Fruit fly (Drosophila melanogaster) whole organism, embryonic: ENCODE data around the gene CG16985.
A peak's percentile ranks its signal among the peaks of the same experiment; 100 is the strongest.

ENCODE experiments used
- Blimp-1 ChIP-seq: fragments of 200-800 bp; sonication (Bioruptor generic); optimal IDR thresholded peaks from 3 replicates; lab custom pipeline; 2018; ENCODE audit warnings: missing biosample characterization, missing genetic modification characterization, mild to moderate bottlenecking, moderate library complexity, missing genetic modification reagents
- BtbVII ChIP-seq: fragments of 200-800 bp; sonication (Bioruptor generic); optimal IDR thresholded peaks from 3 replicates; lab custom pipeline; 2017; ENCODE audit warnings: missing biosample characterization, mild to moderate bottlenecking, missing genetic modification characterization
- CG10366 ChIP-seq: fragments of 200-800 bp; sonication (Bioruptor generic); IDR thresholded peaks from 2 replicates; pipeline ENCODE4 v1.3.6; 2022; ENCODE audit warnings: missing biosample characterization, missing genetic modification characterization
- CG12236 ChIP-seq: fragments of 200-800 bp; sonication (Bioruptor generic); optimal IDR thresholded peaks from 2 replicates; lab custom pipeline; 2016; ENCODE audit warnings: missing biosample characterization, missing genetic modification characterization
- CG12299 ChIP-seq: fragments of 200-800 bp; sonication (Bioruptor generic); optimal IDR thresholded peaks from 2 replicates; lab custom pipeline; 2018; ENCODE audit warnings: missing biosample characterization, mild to moderate bottlenecking, missing genetic modification characterization
- CG14014 ChIP-seq: fragments of 200-800 bp; sonication (Bioruptor generic); IDR thresholded peaks from 2 replicates; pipeline ENCODE4 v1.3.6; 2022; ENCODE audit warnings: missing biosample characterization, missing genetic modification characterization
- CG14860 ChIP-seq: fragments of 200-800 bp; sonication (Bioruptor generic); IDR thresholded peaks from 3 replicates; pipeline ENCODE4 v1.3.6; 2022; ENCODE audit warnings: missing biosample characterization, missing genetic modification characterization; ENCODE audit not compliant: partially characterized antibody
- CG17361 ChIP-seq: fragments of 200-800 bp; sonication (Bioruptor generic); IDR thresholded peaks from 3 replicates; pipeline ENCODE4 v1.3.6; 2022; ENCODE audit warnings: missing biosample characterization, missing genetic modification characterization
- CG1832 ChIP-seq: fragments of 200-800 bp; sonication (Bioruptor generic); optimal IDR thresholded peaks from 2 replicates; lab custom pipeline; 2017; ENCODE audit warnings: missing biosample characterization, mild to moderate bottlenecking, missing genetic modification characterization, inconsistent platforms
- CG2129 ChIP-seq: fragments of 200-800 bp; sonication (Bioruptor generic); IDR thresholded peaks from 2 replicates; pipeline ENCODE4 v1.3.6; 2022; ENCODE audit warnings: missing biosample characterization, missing genetic modification characterization; ENCODE audit not compliant: partially characterized antibody
- CG2202 ChIP-seq: fragments of 200-800 bp; sonication (Bioruptor generic); optimal IDR thresholded peaks from 2 replicates; lab custom pipeline; 2018; ENCODE audit warnings: missing biosample characterization, mild to moderate bottlenecking, missing genetic modification characterization
- CG33213 ChIP-seq: fragments of 200-800 bp; sonication (Bioruptor generic); optimal IDR thresholded peaks from 3 replicates; lab custom pipeline; 2016; ENCODE audit warnings: missing biosample characterization, missing genetic modification characterization
- CG4328 ChIP-seq: fragments of 200-800 bp; sonication (Bioruptor generic); optimal IDR thresholded peaks from 3 replicates; lab custom pipeline; 2017; ENCODE audit warnings: missing biosample characterization, missing genetic modification reagents, missing genetic modification characterization
- CG4730 ChIP-seq: fragments of 200-800 bp; sonication (Bioruptor generic); IDR thresholded peaks from 2 replicates; pipeline ENCODE4 v1.3.6; 2022; ENCODE audit warnings: missing biosample characterization, missing genetic modification characterization
- CG4854 ChIP-seq: fragments of 200-800 bp; sonication (Bioruptor generic); optimal IDR thresholded peaks from 2 replicates; lab custom pipeline; 2016; ENCODE audit warnings: missing biosample characterization, missing genetic modification characterization, inconsistent platforms
- CG5180 ChIP-seq: fragments of 200-800 bp; sonication (Bioruptor generic); optimal IDR thresholded peaks from 3 replicates; lab custom pipeline; 2017; ENCODE audit warnings: missing biosample characterization, missing genetic modification characterization, mild to moderate bottlenecking, moderate library complexity, missing genetic modification reagents
- CG6272 ChIP-seq: fragments of 200-800 bp; sonication (Bioruptor generic); IDR thresholded peaks from 2 replicates; pipeline ENCODE4 v1.3.6; 2022; ENCODE audit warnings: missing biosample characterization, missing genetic modification characterization
- CG6689 ChIP-seq: fragments of 200-800 bp; sonication (Bioruptor generic); IDR thresholded peaks from 2 replicates; pipeline ENCODE4 v1.3.6; 2022; ENCODE audit warnings: missing biosample characterization, missing genetic modification characterization
- CG6765 ChIP-seq: fragments of 200-800 bp; sonication (Bioruptor generic); optimal IDR thresholded peaks from 3 replicates; lab custom pipeline; 2017; ENCODE audit warnings: missing biosample characterization, mild to moderate bottlenecking, missing genetic modification characterization
- CG7372 ChIP-seq: fragments of 200-800 bp; sonication (Bioruptor generic); IDR thresholded peaks from 2 replicates; pipeline ENCODE4 v1.3.6; 2022; ENCODE audit warnings: missing biosample characterization, missing genetic modification characterization
- CG7786 ChIP-seq: fragments of 200-800 bp; sonication (Bioruptor generic); optimal IDR thresholded peaks from 2 replicates; lab custom pipeline; 2016; ENCODE audit warnings: missing biosample characterization, missing genetic modification characterization
- CG8089 ChIP-seq: fragments of 200-800 bp; sonication (Bioruptor generic); optimal IDR thresholded peaks from 3 replicates; lab custom pipeline; 2016; ENCODE audit warnings: missing biosample characterization, missing genetic modification characterization
- CG8281 ChIP-seq: fragments of 200-800 bp; sonication (Bioruptor generic); optimal IDR thresholded peaks from 2 replicates; lab custom pipeline; 2018; ENCODE audit warnings: missing biosample characterization, mild to moderate bottlenecking, missing genetic modification characterization, moderate library complexity
- CG8359 ChIP-seq: fragments of 200-800 bp; sonication (Bioruptor generic); optimal IDR thresholded peaks from 2 replicates; lab custom pipeline; 2017; ENCODE audit warnings: missing biosample characterization, mild to moderate bottlenecking, missing genetic modification characterization, borderline replicate concordance
- CG8388 ChIP-seq: fragments of 200-800 bp; sonication (Bioruptor generic); optimal IDR thresholded peaks from 2 replicates; lab custom pipeline; 2019; ENCODE audit warnings: missing biosample characterization, mild to moderate bottlenecking, missing genetic modification characterization, moderate library complexity
- CG8478 ChIP-seq: fragments of >200 bp; optimal IDR thresholded peaks from 2 replicates; lab custom pipeline; 2018
- CG9797 ChIP-seq: fragments of 200-800 bp; sonication (Bioruptor generic); optimal IDR thresholded peaks from 3 replicates; lab custom pipeline; 2018; ENCODE audit warnings: missing biosample characterization, mild to moderate bottlenecking, missing genetic modification characterization
- Fer2 ChIP-seq: fragments of 200-800 bp; sonication (Bioruptor generic); optimal IDR thresholded peaks from 2 replicates; lab custom pipeline; 2018; ENCODE audit warnings: missing biosample characterization, mild to moderate bottlenecking, missing genetic modification characterization, moderate library complexity
- H15 ChIP-seq: fragments of 200-800 bp; sonication (Bioruptor generic); IDR thresholded peaks from 3 replicates; pipeline ENCODE4 v1.3.6; 2022; ENCODE audit warnings: missing biosample characterization, missing genetic modification characterization
- Hsf ChIP-seq: fragments of 200-800 bp; sonication (Bioruptor generic); optimal IDR thresholded peaks from 3 replicates; lab custom pipeline; 2016; ENCODE audit warnings: missing biosample characterization, missing genetic modification characterization
- Lhr ChIP-seq: fragments of 200-800 bp; sonication (Bioruptor generic); optimal IDR thresholded peaks from 3 replicates; lab custom pipeline; 2017; ENCODE audit warnings: mild to moderate bottlenecking, missing biosample characterization, missing genetic modification reagents, missing genetic modification characterization
- NFAT ChIP-seq: fragments of 200-800 bp; sonication (Bioruptor generic); IDR thresholded peaks from 2 replicates; pipeline ENCODE4 v1.3.6; 2022; ENCODE audit warnings: missing biosample characterization, missing genetic modification characterization
- Stat92E ChIP-seq, 3 experiments: fragments of >200 bp in 2 of 3; fragments of 200-800 bp in 1 of 3; sonication (Bioruptor generic) in 1 of 3; optimal IDR thresholded peaks; 2 replicates each; lab custom pipeline; 2017 to 2019; ENCODE audit warnings: missing biosample characterization in 3 of 3, missing genetic modification characterization in 3 of 3, mild to moderate bottlenecking in 1 of 3, moderate library complexity in 1 of 3
- Xrp1 ChIP-seq: fragments of 200-800 bp; sonication (Bioruptor generic); IDR thresholded peaks from 2 replicates; pipeline ENCODE4 v1.3.6; 2022; ENCODE audit warnings: missing biosample characterization, missing genetic modification characterization
- bbx ChIP-seq: fragments of 200-800 bp; sonication (Bioruptor generic); IDR thresholded peaks from 2 replicates; pipeline ENCODE4 v1.3.6; 2022; ENCODE audit warnings: missing biosample characterization, missing genetic modification characterization; ENCODE audit not compliant: partially characterized antibody
- cad ChIP-seq: fragments of >200 bp; optimal IDR thresholded peaks from 2 replicates; lab custom pipeline; 2017; ENCODE audit warnings: missing biosample characterization, missing genetic modification characterization
- dm ChIP-seq: fragments of 200-800 bp; sonication (Bioruptor generic); optimal IDR thresholded peaks from 3 replicates; lab custom pipeline; 2016; ENCODE audit warnings: missing biosample characterization, missing genetic modification characterization
- fd96Cb ChIP-seq: fragments of 200-800 bp; sonication (Bioruptor generic); optimal IDR thresholded peaks from 2 replicates; lab custom pipeline; 2018; ENCODE audit warnings: missing biosample characterization, mild to moderate bottlenecking, missing genetic modification characterization, moderate library complexity
- fu2 ChIP-seq: fragments of 200-800 bp; sonication (Bioruptor generic); optimal IDR thresholded peaks from 2 replicates; lab custom pipeline; 2016; ENCODE audit warnings: missing biosample characterization, missing genetic modification characterization
- hth ChIP-seq: fragments of >200 bp; optimal IDR thresholded peaks from 2 replicates; lab custom pipeline; 2017; ENCODE audit warnings: inconsistent platforms
- maf-S ChIP-seq: fragments of 200-800 bp; sonication (Bioruptor generic); optimal IDR thresholded peaks from 2 replicates; lab custom pipeline; 2016; ENCODE audit warnings: missing biosample characterization, missing genetic modification characterization
- nom ChIP-seq: fragments of 200-800 bp; sonication (Bioruptor generic); optimal IDR thresholded peaks from 2 replicates; lab custom pipeline; 2017; ENCODE audit warnings: missing biosample characterization, missing genetic modification characterization, mild to moderate bottlenecking, moderate library complexity, missing genetic modification reagents
- pzg ChIP-seq: fragments of 200-800 bp; sonication (Bioruptor generic); optimal IDR thresholded peaks from 3 replicates; lab custom pipeline; 2018; ENCODE audit warnings: missing biosample characterization, mild to moderate bottlenecking, missing genetic modification characterization, moderate library complexity
- sens ChIP-seq: fragments of 200-800 bp; sonication (Bioruptor generic); peaks from one replicate; lab custom pipeline; 2016; ENCODE audit warnings: missing biosample characterization, missing genetic modification characterization
- sim ChIP-seq: fragments of 200-800 bp; sonication (Bioruptor generic); IDR thresholded peaks from 2 replicates; pipeline ENCODE4 v1.3.6; 2022; ENCODE audit warnings: missing biosample characterization, missing genetic modification characterization
- sob ChIP-seq: fragments of 200-800 bp; sonication (Bioruptor generic); IDR thresholded peaks from 2 replicates; pipeline ENCODE4 v1.3.6; 2022; ENCODE audit warnings: missing biosample characterization, missing genetic modification characterization
- tap ChIP-seq: fragments of 200-800 bp; optimal IDR thresholded peaks from 3 replicates; lab custom pipeline; 2019; ENCODE audit warnings: missing biosample characterization, mild to moderate bottlenecking, missing genetic modification characterization, moderate library complexity
- tin ChIP-seq: fragments of 200-800 bp; sonication (Bioruptor generic); optimal IDR thresholded peaks from 3 replicates; lab custom pipeline; 2016; ENCODE audit warnings: missing biosample characterization, missing genetic modification characterization
- toy ChIP-seq: fragments of 200-800 bp; sonication (Bioruptor generic); IDR thresholded peaks from 2 replicates; pipeline ENCODE4 v1.3.6; 2022; ENCODE audit warnings: missing biosample characterization, missing genetic modification characterization
- tup ChIP-seq: fragments of 200-800 bp; sonication (Bioruptor generic); optimal IDR thresholded peaks from 2 replicates; lab custom pipeline; 2016; ENCODE audit warnings: missing biosample characterization, mild to moderate bottlenecking, missing genetic modification characterization, moderate library complexity

The CG16985 gene

DNA sequence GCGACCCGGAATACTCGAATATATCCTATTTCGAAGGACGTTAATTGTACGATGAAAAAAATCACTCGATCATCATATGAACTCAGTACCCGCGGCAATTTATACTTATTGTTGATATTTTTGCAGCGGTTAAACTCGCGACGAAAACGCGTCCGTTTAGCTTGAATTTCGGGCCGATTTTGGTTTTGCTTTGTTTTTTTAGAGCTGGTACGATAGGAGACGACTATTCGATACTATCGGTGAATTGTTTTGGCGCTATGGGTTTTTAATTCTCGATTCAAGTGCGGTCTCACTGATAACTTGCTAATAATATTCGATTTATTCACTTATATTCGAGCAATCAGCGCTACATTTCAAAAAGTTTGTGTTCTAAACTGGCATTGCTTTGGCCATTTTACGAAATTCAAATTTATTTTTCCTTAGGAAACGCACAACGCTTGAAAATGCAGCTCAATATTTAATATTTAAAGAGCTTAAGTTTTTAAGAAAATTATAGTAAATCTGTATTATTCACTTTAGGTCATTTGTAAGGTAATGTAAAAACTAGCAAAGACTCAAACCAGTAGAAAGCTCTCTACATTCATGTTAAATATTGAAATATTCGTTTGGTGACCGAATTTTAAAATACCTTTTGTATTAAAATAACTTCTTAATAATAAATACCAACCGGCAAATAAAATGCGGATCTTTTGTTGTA, 44.8 kb upstream of the CG16985 start, which contains the start of gene Spn (continued):
- TF ChIP-seq CG17361 (no peak), CG2129 (GFP tag; lab: Robert Waterston, UW) (peak; percentile 96), CG8388 (GFP tag; lab: Kevin White, UChicago) (no peak), sob (GFP tag; lab: Robert Waterston, UW) (peak; percentile 60), maf-S (GFP tag; lab: Kevin White, UChicago) (peak; percentile 26), CG10366 (GFP tag; lab: Robert Waterston, UW) (no peak), CG6689 (GFP tag; lab: Robert Waterston, UW) (no peak), NFAT (GFP tag; lab: Robert Waterston, UW) (peak; percentile 40; the same call in 1 of the 2 replicates), CG8359 (peak; percentile 100), CG1832 (GFP tag; lab: Kevin White, UChicago) (no peak), tin (no peak), hth (lab: Kevin White, UChicago) (no peak), CG9797 (GFP tag; lab: Kevin White, UChicago) (peak; percentile 82), CG8281 (tag; lab: Kevin White, UChicago) (no peak), pzg (GFP tag; lab: Kevin White, UChicago) (peak; percentile 94), CG5180 (GFP tag; lab: Kevin White, UChicago) (no peak), sens (GFP tag; lab: Kevin White, UChicago) (peak; percentile 90), CG4730 (no peak), CG8478 (lab: Kevin White, UChicago) (no peak), Stat92E (GFP tag; optimal IDR thresholded peaks at IDR 0.05; lab: Kevin White, UChicago) (peak in 1 of 3 experiments; percentile 81), Xrp1 (GFP tag; lab: Robert Waterston, UW) (no peak), fd96Cb (tag; lab: Kevin White, UChicago) (no peak), CG6272 (GFP tag; lab: Robert Waterston, UW) (no peak), CG4854 (GFP tag; lab: Kevin White, UChicago) (peak; percentile 34), Blimp-1 (GFP tag; lab: Kevin White, UChicago) (no peak), BtbVII (GFP tag; lab: Kevin White, UChicago) (no peak), CG12299 (tag; lab: Kevin White, UChicago) (peak; percentile 38), CG12236 (GFP tag; lab: Kevin White, UChicago) (no peak), sim (GFP tag; lab: Robert Waterston, UW) (no peak), dm (GFP tag; lab: Kevin White, UChicago) (no peak), cad (GFP tag; lab: Kevin White, UChicago) (no peak), CG14014 (GFP tag; lab: Robert Waterston, UW) (no peak; the same call in 1 of the 2 replicates), tup (GFP tag; lab: Kevin White, UChicago) (no peak), H15 (GFP tag; lab: Robert Waterston, UW) (no peak), CG2202 (tag; lab: Kevin White, UChicago) (no peak), toy (GFP tag; lab: Robert Waterston, UW) (no peak), CG7786 (no peak), nom (GFP tag; lab: Kevin White, UChicago) (peak; percentile 31), CG4328 (GFP tag; lab: Kevin White, UChicago) (no peak), Lhr (GFP tag; lab: Kevin White, UChicago) (peak; percentile 86), CG6765 (GFP tag; lab: Kevin White, UChicago) (peak; percentile 49), Hsf (GFP tag; lab: Kevin White, UChicago) (no peak), Fer2 (tag; lab: Kevin White, UChicago) (no peak), fu2 (GFP tag; lab: Kevin White, UChicago) (no peak), CG14860 (GFP tag; lab: Robert Waterston, UW) (peak; percentile 95), tap (tag; lab: Kevin White, UChicago) (no peak), CG33213 (GFP tag; lab: Kevin White, UChicago) (peak; percentile 80), bbx (peak; percentile 99), CG7372 (GFP tag; lab: Robert Waterston, UW) (no peak), CG8089 (GFP tag; lab: Kevin White, UChicago) (no peak)
